Fruit fly (Drosophila melanogaster) whole organism, embryonic: ENCODE measurements around the gene CG10214.

Experiments used
- CG13424 ChIP-seq: fragments of 200-800 bp; sonication (Bioruptor generic); optimal IDR thresholded peaks from 2 replicates; lab custom pipeline; 2019; ENCODE audit warnings: missing biosample characterization, mild to moderate bottlenecking, missing genetic modification characterization, moderate library complexity
- CG16779 ChIP-seq: fragments of 200-800 bp; sonication (Bioruptor generic); IDR thresholded peaks from 2 replicates; pipeline ENCODE4 v1.3.6; 2022; ENCODE audit warnings: missing biosample characterization, missing genetic modification characterization
- CG3163 ChIP-seq: fragments of 200-800 bp; sonication (Bioruptor generic); optimal IDR thresholded peaks from 3 replicates; lab custom pipeline; 2016; ENCODE audit warnings: missing biosample characterization, missing genetic modification characterization
- Hr39 ChIP-seq: fragments of >200 bp; optimal IDR thresholded peaks from 2 replicates; lab custom pipeline; 2017
- Med ChIP-seq: fragments of 200-800 bp; sonication (Bioruptor generic); peaks from one replicate; lab custom pipeline; 2016; ENCODE audit warnings: missing biosample characterization, missing genetic modification characterization, mild to moderate bottlenecking, inconsistent platforms, moderate library complexity
- Myb ChIP-seq: fragments of 200-800 bp; sonication (Bioruptor generic); optimal IDR thresholded peaks from 2 replicates; lab custom pipeline; 2016; ENCODE audit warnings: missing biosample characterization, missing genetic modification characterization
- Neu2 ChIP-seq: fragments of 200-800 bp; sonication (Bioruptor generic); optimal IDR thresholded peaks from 3 replicates; lab custom pipeline; 2016; ENCODE audit warnings: missing biosample characterization, missing genetic modification characterization, borderline replicate concordance
- ara ChIP-seq: fragments of 200-800 bp; sonication (Bioruptor generic); IDR thresholded peaks from 2 replicates; pipeline ENCODE4 v1.3.6; 2022; ENCODE audit warnings: missing biosample characterization, missing genetic modification characterization
- h ChIP-seq: fragments of >200 bp; optimal IDR thresholded peaks from 2 replicates; lab custom pipeline; 2017
- hkb ChIP-seq, 2 experiments: fragments of 200-800 bp in 1 of 2; fragments of >200 bp in 1 of 2; sonication (Bioruptor generic) in 1 of 2; IDR thresholded peaks in 1 of 2; optimal IDR thresholded peaks in 1 of 2; 2 replicates each; pipeline versions ENCODE4 v1.3.6 to Lab custom; 2017 to 2022; ENCODE audit warnings: missing biosample characterization in 1 of 2, missing genetic modification characterization in 1 of 2
- hth ChIP-seq: fragments of >200 bp; optimal IDR thresholded peaks from 2 replicates; lab custom pipeline; 2017; ENCODE audit warnings: inconsistent platforms
- pan ChIP-seq, 4 experiments: fragments of >200 bp in 3 of 4; fragments of 200-800 bp in 1 of 4; sonication (Bioruptor generic) in 1 of 4; optimal IDR thresholded peaks in 3 of 4; IDR thresholded peaks in 1 of 4; 2 replicates each; pipeline versions ENCODE4 v1.3.6 to Lab custom; 2017 to 2022; ENCODE audit warnings: missing biosample characterization in 2 of 4, missing genetic modification characterization in 2 of 4, mixed read lengths in 1 of 4
- rib ChIP-seq: fragments of 200-800 bp; sonication (Bioruptor generic); IDR thresholded peaks from 2 replicates; pipeline ENCODE4 v1.3.6; 2022; ENCODE audit warnings: missing biosample characterization, missing genetic modification characterization
- tap ChIP-seq: fragments of 200-800 bp; optimal IDR thresholded peaks from 3 replicates; lab custom pipeline; 2019; ENCODE audit warnings: missing biosample characterization, mild to moderate bottlenecking, missing genetic modification characterization, moderate library complexity

DNA sequence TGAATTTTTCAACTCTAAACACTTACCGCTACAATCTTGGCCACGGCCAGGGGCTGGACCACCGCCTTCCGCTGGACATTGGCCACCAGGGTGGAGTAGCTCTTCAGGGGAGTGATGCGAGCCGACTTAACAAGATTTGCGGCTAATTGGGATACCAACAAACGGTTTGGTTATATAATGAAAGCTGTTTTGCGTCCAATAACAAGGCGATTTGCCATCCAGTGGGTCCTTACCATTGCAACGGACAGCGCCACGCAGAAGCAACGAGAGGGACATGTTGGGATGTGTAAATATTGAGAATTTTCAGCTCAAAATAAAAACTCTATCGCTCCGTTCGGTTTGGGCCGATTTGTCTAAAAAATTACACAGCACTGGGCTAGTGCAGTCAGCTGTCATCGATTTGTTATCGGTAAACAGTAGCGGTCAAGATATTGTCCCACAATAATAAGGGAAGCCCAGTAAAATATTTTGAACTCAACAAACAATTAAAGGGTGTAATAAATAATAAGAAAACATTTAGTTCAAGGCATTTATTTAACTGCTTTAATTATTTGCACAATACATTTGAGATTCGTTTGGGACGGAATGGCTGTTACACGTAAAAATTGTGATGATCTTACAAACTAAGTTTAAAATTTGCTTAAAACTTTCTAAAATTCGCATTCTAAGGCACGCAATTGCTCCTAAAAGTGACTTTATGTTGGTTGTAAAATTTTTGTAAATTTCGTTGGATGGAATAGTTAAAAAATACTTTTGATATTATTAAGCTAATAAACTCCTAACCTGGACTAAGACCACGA lies 6.9 kb downstream of the CG10214 start, which contains the start of gene SdhD:
- no peak for TF ChIP-seq CG3163 (GFP tag; lab: Kevin White, UChicago)
- no peak for TF ChIP-seq hkb (optimal IDR thresholded peaks at IDR 0.05; lab: Kevin White, UChicago)
- TF ChIP-seq hkb (GFP tag; IDR thresholded peaks at IDR 0.05; lab: Robert Waterston, UW) = no peak
- no peak for TF ChIP-seq pan (optimal IDR thresholded peaks at IDR 0.05; lab: Kevin White, UChicago)
- TF ChIP-seq pan (GFP tag; optimal IDR thresholded peaks at IDR 0.05 in 1 of 2, IDR thresholded peaks at IDR 0.05 in 1 of 2) = no peak
- peak; percentile 53 for TF ChIP-seq Myb (GFP tag; lab: Kevin White, UChicago)
- no peak for TF ChIP-seq CG16779 (GFP tag; lab: Robert Waterston, UW)
- no peak for TF ChIP-seq CG13424 (tag; lab: Kevin White, UChicago)
- no peak for TF ChIP-seq tap (tag; lab: Kevin White, UChicago)
- no peak for TF ChIP-seq hth (lab: Kevin White, UChicago)
- no peak for TF ChIP-seq rib (GFP tag; lab: Robert Waterston, UW)
- TF ChIP-seq ara (GFP tag; lab: Robert Waterston, UW) = 0 out of 2 replicates have a peak, but pooled peaks have one; percentile 42
- peak; percentile 66 for TF ChIP-seq Neu2 (GFP tag; lab: Kevin White, UChicago)
- TF ChIP-seq h = no peak
- TF ChIP-seq Med (GFP tag; lab: Kevin White, UChicago) = peak; percentile 92
- TF ChIP-seq Hr39 (lab: Kevin White, UChicago) = no peak
